Fruit fly (Drosophila melanogaster) whole organism, embryonic: ENCODE measurements around the gene CG33640.

Source experiments
- Asciz ChIP-seq: fragments of 200-800 bp; sonication (Bioruptor generic); optimal IDR thresholded peaks from 2 replicates; lab custom pipeline; 2017; ENCODE audit warnings: missing biosample characterization, mild to moderate bottlenecking, missing genetic modification characterization, missing genetic modification reagents
- BEAF-32 ChIP-seq: fragments of 200-800 bp; sonication (Bioruptor generic); optimal IDR thresholded peaks from 3 replicates; lab custom pipeline; 2017; ENCODE audit warnings: missing biosample characterization, missing genetic modification characterization, mild to moderate bottlenecking, moderate library complexity, missing genetic modification reagents
- CG11085 ChIP-seq: fragments of 200-800 bp; sonication (Bioruptor generic); IDR thresholded peaks from 2 replicates; pipeline ENCODE4 v1.3.6; 2022; ENCODE audit warnings: missing biosample characterization, missing genetic modification characterization
- CG11247 ChIP-seq: fragments of 200-800 bp; sonication (Bioruptor generic); IDR thresholded peaks from 2 replicates; pipeline ENCODE4 v1.3.6; 2022; ENCODE audit warnings: missing biosample characterization, missing genetic modification characterization
- CG11504 ChIP-seq: fragments of 200-800 bp; sonication (Bioruptor generic); optimal IDR thresholded peaks from 3 replicates; lab custom pipeline; 2019; ENCODE audit warnings: missing biosample characterization, mild to moderate bottlenecking, missing genetic modification characterization, moderate library complexity
- CG12155 ChIP-seq: fragments of 200-800 bp; sonication (Bioruptor generic); optimal IDR thresholded peaks from 3 replicates; lab custom pipeline; 2016; ENCODE audit warnings: missing biosample characterization, missing genetic modification characterization
- CG12391 ChIP-seq: fragments of 200-800 bp; sonication (Bioruptor generic); optimal IDR thresholded peaks from 3 replicates; lab custom pipeline; 2018; ENCODE audit warnings: missing biosample characterization, mild to moderate bottlenecking, missing genetic modification characterization, moderate library complexity
- CG13287 ChIP-seq: fragments of 200-800 bp; sonication (Bioruptor generic); IDR thresholded peaks from 2 replicates; pipeline ENCODE4 v1.3.6; 2022; ENCODE audit warnings: missing biosample characterization, missing genetic modification characterization; ENCODE audit not compliant: partially characterized antibody
- CG13296 ChIP-seq: fragments of 200-800 bp; sonication (Bioruptor generic); optimal IDR thresholded peaks from 3 replicates; lab custom pipeline; 2018; ENCODE audit warnings: missing biosample characterization, mild to moderate bottlenecking, missing genetic modification characterization
- CG13624 ChIP-seq: fragments of 200-800 bp; sonication (Bioruptor generic); optimal IDR thresholded peaks from 2 replicates; lab custom pipeline; 2016; ENCODE audit warnings: missing biosample characterization, missing genetic modification characterization
- CG13775 ChIP-seq: fragments of 200-800 bp; sonication (Bioruptor generic); optimal IDR thresholded peaks from 3 replicates; lab custom pipeline; 2017; ENCODE audit warnings: missing biosample characterization, mild to moderate bottlenecking, missing genetic modification characterization
- CG14667 ChIP-seq: fragments of 200-800 bp; sonication (Bioruptor generic); IDR thresholded peaks from 2 replicates; pipeline ENCODE4 v1.3.6; 2022; ENCODE audit warnings: missing biosample characterization, missing genetic modification characterization
- CG15601 ChIP-seq: fragments of 200-800 bp; sonication (Bioruptor generic); optimal IDR thresholded peaks from 3 replicates; lab custom pipeline; 2019; ENCODE audit warnings: missing biosample characterization, mild to moderate bottlenecking, missing genetic modification characterization, moderate library complexity
- CG17186 ChIP-seq: fragments of 200-800 bp; sonication (Bioruptor generic); optimal IDR thresholded peaks from 3 replicates; lab custom pipeline; 2017; ENCODE audit warnings: missing biosample characterization, missing genetic modification reagents, missing genetic modification characterization
- CG17328 ChIP-seq: fragments of 200-800 bp; sonication (Bioruptor generic); IDR thresholded peaks from 2 replicates; pipeline ENCODE4 v1.3.6; 2022; ENCODE audit warnings: missing biosample characterization, missing genetic modification characterization
- CG34224 ChIP-seq: fragments of 200-800 bp; sonication (Bioruptor generic); IDR thresholded peaks from 3 replicates; pipeline ENCODE4 v1.3.6; 2022; ENCODE audit warnings: missing biosample characterization, missing genetic modification characterization; ENCODE audit not compliant: partially characterized antibody
- CG42726 ChIP-seq: fragments of 200-800 bp; sonication (Bioruptor generic); IDR thresholded peaks from 2 replicates; pipeline ENCODE4 v1.3.6; 2022; ENCODE audit warnings: missing biosample characterization, missing genetic modification characterization; ENCODE audit not compliant: partially characterized antibody
- CG4617 ChIP-seq: fragments of 200-800 bp; sonication (Bioruptor generic); optimal IDR thresholded peaks from 3 replicates; lab custom pipeline; 2016; ENCODE audit warnings: missing biosample characterization, missing genetic modification characterization, borderline replicate concordance
- CG5245 ChIP-seq: fragments of 200-800 bp; sonication (Bioruptor generic); optimal IDR thresholded peaks from 3 replicates; lab custom pipeline; 2016; ENCODE audit warnings: missing biosample characterization, missing genetic modification characterization
- CG7372 ChIP-seq: fragments of 200-800 bp; sonication (Bioruptor generic); IDR thresholded peaks from 2 replicates; pipeline ENCODE4 v1.3.6; 2022; ENCODE audit warnings: missing biosample characterization, missing genetic modification characterization
- CG9932 ChIP-seq: fragments of 200-800 bp; sonication (Bioruptor generic); IDR thresholded peaks from 2 replicates; pipeline ENCODE4 v1.3.6; 2022; ENCODE audit warnings: missing biosample characterization, missing genetic modification characterization
- Dll ChIP-seq: fragments of 200-800 bp; sonication (Bioruptor generic); IDR thresholded peaks from 4 replicates; pipeline ENCODE4 v1.3.6; 2022; ENCODE audit warnings: missing biosample characterization, missing genetic modification characterization; ENCODE audit not compliant: partially characterized antibody
- Dp ChIP-seq: fragments of 200-800 bp; sonication (Bioruptor generic); optimal IDR thresholded peaks from 2 replicates; lab custom pipeline; 2018; ENCODE audit warnings: missing biosample characterization, mild to moderate bottlenecking, missing genetic modification characterization, moderate library complexity
- Drgx ChIP-seq: fragments of 200-800 bp; sonication (Bioruptor generic); IDR thresholded peaks from 2 replicates; pipeline ENCODE4 v1.3.6; 2022; ENCODE audit warnings: missing biosample characterization, missing genetic modification characterization
- HLHmδ ChIP-seq: fragments of 200-800 bp; sonication (Bioruptor generic); optimal IDR thresholded peaks from 2 replicates; lab custom pipeline; 2018; ENCODE audit warnings: missing biosample characterization, mild to moderate bottlenecking, missing genetic modification characterization, moderate library complexity
- Hmx ChIP-seq: fragments of 200-800 bp; sonication (Bioruptor generic); optimal IDR thresholded peaks from 2 replicates; lab custom pipeline; 2016; ENCODE audit warnings: missing biosample characterization, missing genetic modification characterization
- Lpt ChIP-seq: fragments of >200 bp; optimal IDR thresholded peaks from 2 replicates; lab custom pipeline; 2018; ENCODE audit warnings: missing biosample characterization, missing genetic modification characterization
- MTF-1 ChIP-seq: fragments of 200-800 bp; sonication (Bioruptor generic); optimal IDR thresholded peaks from 2 replicates; lab custom pipeline; 2018; ENCODE audit warnings: missing biosample characterization, mild to moderate bottlenecking, missing genetic modification characterization, borderline replicate concordance
- NK7.1 ChIP-seq: fragments of 200-800 bp; sonication (Bioruptor generic); optimal IDR thresholded peaks from 3 replicates; lab custom pipeline; 2016; ENCODE audit warnings: missing biosample characterization, missing genetic modification characterization
- Neu2 ChIP-seq: fragments of 200-800 bp; sonication (Bioruptor generic); optimal IDR thresholded peaks from 3 replicates; lab custom pipeline; 2016; ENCODE audit warnings: missing biosample characterization, missing genetic modification characterization, borderline replicate concordance
- Oaz ChIP-seq: fragments of 200-800 bp; sonication (Bioruptor generic); IDR thresholded peaks from 2 replicates; pipeline ENCODE4 v1.3.6; 2022; ENCODE audit warnings: missing biosample characterization, missing genetic modification characterization
- Six4 ChIP-seq: fragments of 200-800 bp; sonication (Bioruptor generic); optimal IDR thresholded peaks from 2 replicates; lab custom pipeline; 2016; ENCODE audit warnings: missing biosample characterization, missing genetic modification characterization
- Sox100B ChIP-seq: fragments of 200-800 bp; sonication (Bioruptor generic); optimal IDR thresholded peaks from 3 replicates; lab custom pipeline; 2018; ENCODE audit warnings: missing biosample characterization, mild to moderate bottlenecking, missing genetic modification characterization
- YL-1 ChIP-seq: fragments of 200-800 bp; sonication (Bioruptor generic); optimal IDR thresholded peaks from 3 replicates; lab custom pipeline; 2017; ENCODE audit warnings: missing biosample characterization, mild to moderate bottlenecking, missing genetic modification characterization
- ato ChIP-seq: fragments of 200-800 bp; sonication (Bioruptor generic); IDR thresholded peaks from 2 replicates; pipeline ENCODE4 v1.3.6; 2022; ENCODE audit warnings: missing biosample characterization, missing genetic modification characterization; ENCODE audit not compliant: partially characterized antibody
- bab2 ChIP-seq: fragments of 200-800 bp; sonication (Bioruptor generic); optimal IDR thresholded peaks from 2 replicates; lab custom pipeline; 2016; ENCODE audit warnings: missing biosample characterization, missing genetic modification characterization
- bbx ChIP-seq: fragments of 200-800 bp; sonication (Bioruptor generic); IDR thresholded peaks from 2 replicates; pipeline ENCODE4 v1.3.6; 2022; ENCODE audit warnings: missing biosample characterization, missing genetic modification characterization; ENCODE audit not compliant: partially characterized antibody
- croc ChIP-seq: fragments of 200-800 bp; sonication (Bioruptor generic); conservative IDR thresholded peaks from 3 replicates; pipeline ENCODE4 v1.3.6; 2022; ENCODE audit warnings: missing biosample characterization, missing genetic modification characterization
- dm ChIP-seq: fragments of 200-800 bp; sonication (Bioruptor generic); optimal IDR thresholded peaks from 3 replicates; lab custom pipeline; 2016; ENCODE audit warnings: missing biosample characterization, missing genetic modification characterization
- grau ChIP-seq: fragments of 200-800 bp; optimal IDR thresholded peaks from 3 replicates; lab custom pipeline; 2019; ENCODE audit warnings: missing biosample characterization, mild to moderate bottlenecking, missing genetic modification characterization, moderate library complexity
- h ChIP-seq: fragments of >200 bp; optimal IDR thresholded peaks from 2 replicates; lab custom pipeline; 2017
- nau ChIP-seq: fragments of 200-800 bp; sonication (Bioruptor generic); optimal IDR thresholded peaks from 3 replicates; lab custom pipeline; 2017; ENCODE audit warnings: missing biosample characterization, mild to moderate bottlenecking, missing genetic modification characterization, missing genetic modification reagents
- pros ChIP-seq: fragments of 200-800 bp; sonication (Bioruptor generic); optimal IDR thresholded peaks from 3 replicates; lab custom pipeline; 2019; ENCODE audit warnings: missing biosample characterization, mild to moderate bottlenecking, missing genetic modification characterization, moderate library complexity
- repo ChIP-seq: fragments of 200-800 bp; sonication (Bioruptor generic); optimal IDR thresholded peaks from 2 replicates; lab custom pipeline; 2016; ENCODE audit warnings: missing biosample characterization, missing genetic modification characterization
- rib ChIP-seq: fragments of 200-800 bp; sonication (Bioruptor generic); IDR thresholded peaks from 2 replicates; pipeline ENCODE4 v1.3.6; 2022; ENCODE audit warnings: missing biosample characterization, missing genetic modification characterization
- sens ChIP-seq: fragments of 200-800 bp; sonication (Bioruptor generic); peaks from one replicate; lab custom pipeline; 2016; ENCODE audit warnings: missing biosample characterization, missing genetic modification characterization
- zen ChIP-seq: fragments of 200-800 bp; sonication (Bioruptor generic); optimal IDR thresholded peaks from 3 replicates; lab custom pipeline; 2018; ENCODE audit warnings: missing biosample characterization, mild to moderate bottlenecking, missing genetic modification characterization, moderate library complexity
- zfh1 ChIP-seq: fragments of 200-800 bp; sonication (Bioruptor generic); IDR thresholded peaks from 3 replicates; pipeline ENCODE4 v1.3.6; 2022; ENCODE audit warnings: missing biosample characterization, missing genetic modification characterization

CG33640 gene

DNA sequence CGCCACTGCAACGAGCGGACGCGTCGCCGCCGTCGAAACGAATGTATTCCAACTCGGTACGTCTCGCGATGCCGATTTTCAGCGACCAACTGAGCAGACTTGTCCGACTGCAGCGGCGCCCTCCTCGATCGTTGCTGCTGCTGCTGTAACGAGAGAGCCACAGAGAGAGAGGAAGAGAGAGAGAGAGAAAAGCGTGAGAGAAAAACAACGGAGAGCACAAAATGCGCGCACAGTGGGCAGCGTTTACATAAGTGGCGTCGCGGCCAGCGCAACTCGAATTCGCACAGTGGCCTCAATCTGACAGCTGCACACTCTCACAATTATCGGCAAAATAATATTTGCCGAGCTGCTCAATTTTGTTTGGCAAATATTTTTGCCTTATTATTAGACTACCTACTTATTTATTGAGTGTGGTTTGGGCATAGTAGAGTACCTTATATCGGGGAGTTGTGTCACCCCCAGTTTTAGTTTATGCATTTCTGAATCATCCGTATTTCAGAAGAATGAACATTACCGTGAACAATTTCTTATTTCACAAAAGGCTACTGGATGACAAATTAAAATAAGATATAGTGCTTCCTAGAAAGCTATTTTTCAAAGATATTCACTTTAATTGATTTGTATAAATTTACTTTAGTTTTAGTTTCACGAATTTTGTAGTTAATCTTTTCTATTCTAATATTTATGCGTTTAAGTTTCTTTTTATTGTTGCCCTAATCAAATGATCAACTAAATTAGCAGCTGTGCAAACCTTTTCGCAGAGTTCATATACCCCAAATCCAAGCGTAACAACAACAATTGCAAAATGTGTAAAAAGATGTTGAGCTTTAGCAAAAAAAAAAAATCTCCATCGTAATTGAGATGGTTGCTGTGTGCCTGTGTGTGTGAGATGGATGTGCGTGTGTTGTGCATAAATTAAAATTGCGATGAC is 14.0 kb upstream of the CG33640 start (continued):
- TF ChIP-seq CG4617 (GFP tag; lab: Kevin White, UChicago) = no peak
- peak; percentile 35 for TF ChIP-seq CG12155 (GFP tag; lab: Kevin White, UChicago)
- TF ChIP-seq CG11085 (GFP tag; lab: Robert Waterston, UW) = peak; percentile 66
- TF ChIP-seq CG7372 = peak; percentile 59
- no peak for TF ChIP-seq YL-1 (GFP tag; lab: Kevin White, UChicago)
- peak; percentile 69 for TF ChIP-seq bab2 (GFP tag; lab: Kevin White, UChicago)
- TF ChIP-seq HLHmδ = peak; percentile 86
- no peak for TF ChIP-seq Dp (GFP tag; lab: Kevin White, UChicago)
- peak; percentile 39; the same call in 2 of the 3 replicates for TF ChIP-seq CG34224 (GFP tag; lab: Robert Waterston, UW)
- peak; percentile 56 for TF ChIP-seq Asciz (GFP tag; lab: Kevin White, UChicago)
- no peak for TF ChIP-seq Neu2 (GFP tag; lab: Kevin White, UChicago)
- peak; percentile 56 for TF ChIP-seq Drgx (GFP tag; lab: Robert Waterston, UW)
- peak; percentile 93 for TF ChIP-seq sens
- TF ChIP-seq Dll (GFP tag; lab: Robert Waterston, UW) = peak; percentile 51; the same call in 1 of the 4 replicates
- TF ChIP-seq Oaz (GFP tag; lab: Robert Waterston, UW) = 0 out of 2 replicates have a peak, but pooled peaks have one; percentile 19
- TF ChIP-seq zfh1 = peak; percentile 73
- TF ChIP-seq rib (GFP tag; lab: Robert Waterston, UW) = peak; percentile 45
- TF ChIP-seq pros (GFP tag; lab: Kevin White, UChicago) = no peak
- TF ChIP-seq Sox100B = peak; percentile 60
- no peak for TF ChIP-seq bbx (GFP tag; lab: Robert Waterston, UW)
- TF ChIP-seq MTF-1 (GFP tag; lab: Kevin White, UChicago) = peak; percentile 35
- no peak for TF ChIP-seq CG15601 (tag; lab: Kevin White, UChicago)
- peak; percentile 62 for TF ChIP-seq CG13624 (GFP tag; lab: Kevin White, UChicago)
- TF ChIP-seq Lpt (GFP tag; lab: Kevin White, UChicago) = no peak
- TF ChIP-seq CG9932 = peak; percentile 85
- peak; percentile 55; the same call in 1 of the 2 replicates for TF ChIP-seq CG17328 (GFP tag; lab: Robert Waterston, UW)
- TF ChIP-seq grau = peak; percentile 62
- TF ChIP-seq CG13775 (GFP tag; lab: Kevin White, UChicago) = peak; percentile 66
- peak; percentile 56 for TF ChIP-seq repo (GFP tag; lab: Kevin White, UChicago)
- TF ChIP-seq dm = no peak
- TF ChIP-seq Six4 (GFP tag; lab: Kevin White, UChicago) = peak; percentile 14
- TF ChIP-seq CG11504 = peak; percentile 68
- TF ChIP-seq CG12391 (tag; lab: Kevin White, UChicago) = peak; percentile 52
- TF ChIP-seq nau (GFP tag; lab: Kevin White, UChicago) = no peak
- TF ChIP-seq CG13287 (GFP tag; lab: Robert Waterston, UW) = no peak
- peak; percentile 49 for TF ChIP-seq CG14667 (GFP tag; lab: Robert Waterston, UW)
- TF ChIP-seq Hmx (GFP tag; lab: Kevin White, UChicago) = no peak
- TF ChIP-seq CG42726 = no peak
- peak; percentile 24 for TF ChIP-seq NK7.1 (GFP tag; lab: Kevin White, UChicago)
- 0 out of 3 replicates have a peak, but pooled peaks have one; percentile 19 for TF ChIP-seq croc (GFP tag; lab: Robert Waterston, UW)
- TF ChIP-seq CG13296 (GFP tag; lab: Kevin White, UChicago) = peak; percentile 60
- peak; percentile 72; the same call in 1 of the 2 replicates for TF ChIP-seq CG11247 (GFP tag; lab: Robert Waterston, UW)
- peak; percentile 30 for TF ChIP-seq zen (tag; lab: Kevin White, UChicago)
- no peak for TF ChIP-seq ato
- TF ChIP-seq CG17186 (GFP tag; lab: Kevin White, UChicago) = peak; percentile 51
- peak; percentile 44 for TF ChIP-seq CG5245 (GFP tag; lab: Kevin White, UChicago)
- TF ChIP-seq BEAF-32 (GFP tag; lab: Kevin White, UChicago) = no peak
- no peak for TF ChIP-seq h (lab: Kevin White, UChicago)
